Fruit fly (Drosophila melanogaster): ENCODE measurements around the gene CG43843.
A peak's percentile ranks its signal among the peaks of the same experiment; 100 is the strongest.

Gene CG43843

DNA sequence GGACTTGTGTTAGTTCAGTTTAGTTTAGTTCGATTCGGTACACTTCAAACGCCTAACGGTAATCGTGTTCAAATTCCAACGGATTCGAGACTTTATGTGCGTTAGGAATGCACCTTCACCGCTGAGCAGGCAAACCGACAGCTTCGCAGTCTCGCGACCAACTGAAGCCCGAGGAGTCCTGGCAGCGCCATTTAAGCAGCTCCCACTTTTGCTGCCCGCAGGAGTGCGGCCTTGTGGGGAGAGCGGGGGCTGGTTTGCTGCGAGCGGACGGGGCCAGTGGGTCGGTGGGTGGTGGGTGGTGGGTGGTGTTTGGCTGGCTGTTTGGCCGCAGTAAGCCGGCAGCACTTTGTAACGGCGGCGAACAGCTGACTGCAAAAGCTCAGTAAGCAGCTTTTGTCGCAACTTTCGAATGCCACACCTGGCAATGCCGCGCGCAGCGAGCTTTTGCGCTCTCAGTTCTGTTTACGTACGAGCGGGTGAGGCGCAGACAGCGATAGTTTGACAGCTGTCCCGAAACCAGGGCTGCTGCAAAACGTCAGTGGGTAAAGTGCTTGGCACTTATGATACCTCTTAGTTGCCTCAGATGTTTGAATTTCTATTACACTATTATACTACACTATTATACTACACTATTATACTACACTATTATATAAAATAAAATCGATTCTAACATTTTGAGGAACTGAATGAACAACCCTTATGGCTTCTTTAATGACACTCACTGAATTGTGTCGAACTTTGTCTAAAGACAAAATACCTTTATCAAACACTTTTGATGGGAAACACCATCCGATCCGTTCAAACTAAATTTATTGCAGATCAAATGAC lies 19.3 kb upstream of the CG43843 start, which contains the start of gene CG32547 (continued):
- TF ChIP-seq Blimp-1 (GFP tag; optimal IDR thresholded peaks at IDR 0.05) (peak; percentile 5), CG30403 (GFP tag; optimal IDR thresholded peaks at IDR 0.05) (no peak), Dp (GFP tag; optimal IDR thresholded peaks at IDR 0.05) (peak; percentile 6), lbe (GFP tag; optimal IDR thresholded peaks at IDR 0.05) (peak; percentile 4), lilli (GFP tag; optimal IDR thresholded peaks at IDR 0.05) (no peak), HLH4C (GFP tag; IDR thresholded peaks at IDR 0.05; ENCODE audit: partially characterized antibody) (no peak), ci (GFP tag; IDR thresholded peaks at IDR 0.05) (0 out of 3 replicates have a peak, but pooled peaks have one; percentile 34), Nf-YA (GFP tag; IDR thresholded peaks at IDR 0.05) (no peak), CG2678 (tag; optimal IDR thresholded peaks at IDR 0.05) (peak; percentile 23), sens (GFP tag) (peak; percentile 73), Fer1 (GFP tag; optimal IDR thresholded peaks at IDR 0.05) (peak; percentile 51), Nf-YC (tag; optimal IDR thresholded peaks at IDR 0.05) (peak; percentile 8), nau (GFP tag; optimal IDR thresholded peaks at IDR 0.05) (peak; percentile 3), Bgb (GFP tag; IDR thresholded peaks at IDR 0.05; ENCODE audit: partially characterized antibody) (0 out of 2 replicates have a peak, but pooled peaks have one; percentile 17), nmo (GFP tag; optimal IDR thresholded peaks at IDR 0.05) (peak; percentile 6), dysf (GFP tag; IDR thresholded peaks at IDR 0.05) (peak; percentile 33; the same call in 1 of the 3 replicates), Xrp1 (GFP tag; IDR thresholded peaks at IDR 0.05) (peak; percentile 36; the same call in 1 of the 2 replicates), CG14441 (GFP tag; IDR thresholded peaks at IDR 0.05) (0 out of 2 replicates have a peak, but pooled peaks have one; percentile 26), D (optimal IDR thresholded peaks at IDR 0.05) (no peak), D (GFP tag; optimal IDR thresholded peaks at IDR 0.05) (no peak), CG17802 (tag; optimal IDR thresholded peaks at IDR 0.05) (no peak), CG18599 (GFP tag; optimal IDR thresholded peaks at IDR 0.05) (peak; percentile 11), Nf-YB (GFP tag; optimal IDR thresholded peaks at IDR 0.05) (no peak), psq (GFP tag; optimal IDR thresholded peaks at IDR 0.05) (peak; percentile 84), Med (GFP tag) (peak; percentile 58), zfh2 (GFP tag; optimal IDR thresholded peaks at IDR 0.05) (no peak), nerfin-1 (tag; optimal IDR thresholded peaks at IDR 0.05) (no peak), CG9215 (GFP tag; IDR thresholded peaks at IDR 0.05) (peak; percentile 92), CG13287 (GFP tag; IDR thresholded peaks at IDR 0.05; ENCODE audit: partially characterized antibody) (peak; percentile 45; the same call in 1 of the 2 replicates), Jarid2 (GFP tag; optimal IDR thresholded peaks at IDR 0.05) (peak; percentile 11), dpn (GFP tag; optimal IDR thresholded peaks at IDR 0.05) (peak in 1 of 2 experiments; percentile 10), tna (GFP tag; IDR thresholded peaks at IDR 0.05; ENCODE audit: partially characterized antibody) (no peak), Rfx (GFP tag; IDR thresholded peaks at IDR 0.05) (peak; percentile 17; the same call in 1 of the 2 replicates), Pdp1 (GFP tag; optimal IDR thresholded peaks at IDR 0.05) (no peak), E2f2 (GFP tag; IDR thresholded peaks at IDR 0.05) (peak; percentile 40; the same call in 1 of the 2 replicates), CG3281 (GFP tag; optimal IDR thresholded peaks at IDR 0.05) (peak; percentile 10), CG7987 (GFP tag; optimal IDR thresholded peaks at IDR 0.05) (no peak), CG17361 (GFP tag; IDR thresholded peaks at IDR 0.05) (no peak), CG15514 (GFP tag; optimal IDR thresholded peaks at IDR 0.05) (peak; percentile 30), dmrt99B (tag; optimal IDR thresholded peaks at IDR 0.05) (peak; percentile 26), CG31441 (GFP tag; IDR thresholded peaks at IDR 0.05) (peak; percentile 16; the same call in 1 of the 2 replicates), Six4 (GFP tag; optimal IDR thresholded peaks at IDR 0.05) (no peak), Atf-2 (GFP tag; optimal IDR thresholded peaks at IDR 0.05) (no peak), Dref (GFP tag; IDR thresholded peaks at IDR 0.05) (peak; percentile 17; the same call in 1 of the 2 replicates), bigmax (GFP tag; optimal IDR thresholded peaks at IDR 0.05) (no peak), gcm2 (GFP tag; optimal IDR thresholded peaks at IDR 0.05) (no peak), ind (GFP tag; optimal IDR thresholded peaks at IDR 0.05) (peak; percentile 16), sqz (GFP tag; optimal IDR thresholded peaks at IDR 0.05) (no peak)
